Fruit fly (Drosophila melanogaster): ENCODE results near the gene CG43439.

CG43439 gene

dm6 chr3L:6998692-6999091 lies 14.3 kb upstream of the CG43439 start, which contains the start of gene Mp:
TSS of gene Mp (plus strand) at chr3L:6998843.
- TF ChIP-seq psq (optimal IDR thresholded peaks at IDR 0.05) (no peak), usp (GFP tag; optimal IDR thresholded peaks at IDR 0.05) (no peak), EcR (GFP tag; optimal IDR thresholded peaks at IDR 0.05) (no peak), CG8478 (optimal IDR thresholded peaks at IDR 0.05) (no peak), Dll (optimal IDR thresholded peaks at IDR 0.05) (no peak), pan (optimal IDR thresholded peaks at IDR 0.05) (no peak)

DNA sequence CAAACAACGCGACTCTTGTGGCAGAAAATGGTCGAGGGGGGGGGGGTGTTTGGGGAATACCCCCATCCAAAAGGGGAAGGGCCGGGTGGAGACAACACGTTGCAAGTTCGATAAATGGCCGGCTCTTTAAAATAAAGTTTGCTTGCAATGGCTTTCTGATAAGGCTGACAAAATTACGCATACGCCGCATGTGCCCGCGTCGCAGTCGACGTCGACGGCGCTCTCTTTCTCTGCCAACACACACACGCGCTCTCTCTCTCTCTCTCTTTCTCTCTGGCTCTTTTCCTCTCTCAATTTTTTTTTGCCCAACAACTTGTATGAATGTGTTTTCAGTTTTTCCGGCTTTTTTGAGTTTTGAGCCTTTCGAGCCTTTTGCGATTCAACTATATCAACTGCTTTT lies 13.0 kb upstream of the CG43439 start:
- no peak for TF ChIP-seq pan (optimal IDR thresholded peaks at IDR 0.05)
- TF ChIP-seq Dll (optimal IDR thresholded peaks at IDR 0.05): peak; percentile 73
- TF ChIP-seq usp (GFP tag; optimal IDR thresholded peaks at IDR 0.05): no peak

dm6 chr3L:6996907-6997306 lies 12.5 kb upstream of the CG43439 start:
- TF ChIP-seq EcR (GFP tag; optimal IDR thresholded peaks at IDR 0.05): no peak
- no peak for TF ChIP-seq pan (optimal IDR thresholded peaks at IDR 0.05)
- no peak for TF ChIP-seq psq (optimal IDR thresholded peaks at IDR 0.05)
- TF ChIP-seq Dll (optimal IDR thresholded peaks at IDR 0.05): no peak
- TF ChIP-seq usp (GFP tag; optimal IDR thresholded peaks at IDR 0.05): no peak
- TF ChIP-seq CG8478 (optimal IDR thresholded peaks at IDR 0.05): no peak

DNA sequence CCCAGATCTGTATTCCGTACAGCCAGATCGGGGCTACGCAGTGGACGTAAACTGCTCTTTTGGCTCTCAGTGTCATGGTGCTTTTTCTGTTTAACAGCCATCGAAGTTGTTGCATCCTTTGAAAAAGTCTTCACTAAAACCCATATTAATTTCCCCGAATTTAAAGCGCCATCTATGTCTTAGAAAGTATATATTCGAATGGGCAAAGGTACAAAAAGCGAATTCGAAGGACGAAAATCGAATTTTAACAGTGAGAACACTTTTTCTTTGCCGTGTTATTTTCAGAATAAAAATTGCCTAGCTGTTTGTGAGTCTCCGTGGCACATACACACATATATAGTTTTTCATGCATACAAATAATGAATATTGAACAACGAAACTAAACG lies 11.0 kb upstream of the CG43439 start:
- TF ChIP-seq Dll (optimal IDR thresholded peaks at IDR 0.05) (no peak), psq (optimal IDR thresholded peaks at IDR 0.05) (no peak)

- TF ChIP-seq Dll (optimal IDR thresholded peaks at IDR 0.05) (no peak), EcR (GFP tag; optimal IDR thresholded peaks at IDR 0.05) (no peak), usp (GFP tag; optimal IDR thresholded peaks at IDR 0.05) (no peak), CG8478 (optimal IDR thresholded peaks at IDR 0.05) (no peak), psq (optimal IDR thresholded peaks at IDR 0.05) (no peak), pan (optimal IDR thresholded peaks at IDR 0.05) (no peak)
These were observed 9.0 kb upstream of the CG43439 start for dm6 chr3L:6993350-6993749.

DNA sequence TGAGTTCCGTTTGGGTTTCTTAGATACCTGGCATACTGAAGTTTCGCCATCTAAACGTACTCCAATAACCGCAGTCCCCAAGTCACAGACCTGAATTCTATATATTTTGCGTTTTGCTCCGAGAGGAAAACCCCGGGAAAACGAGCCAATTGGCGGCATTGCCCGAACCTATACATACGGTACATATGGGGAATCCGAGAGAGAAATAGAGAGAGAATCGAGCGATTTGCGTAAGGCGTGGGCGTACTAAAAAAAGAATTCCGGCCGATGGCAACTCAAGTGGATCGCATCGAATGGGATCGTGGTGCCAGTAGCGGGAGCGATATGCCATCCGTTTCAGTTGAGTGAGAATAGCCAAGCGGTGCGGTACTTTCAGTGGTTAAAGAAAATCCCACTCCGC lies 5.9 kb upstream of the CG43439 start, which contains the start of gene bin:
bin (plus strand) TSS at position 335 of the 400 bp plus-strand sequence.
- TF ChIP-seq psq (optimal IDR thresholded peaks at IDR 0.05) (no peak), usp (GFP tag; optimal IDR thresholded peaks at IDR 0.05) (no peak), pan (optimal IDR thresholded peaks at IDR 0.05) (no peak), Dll (optimal IDR thresholded peaks at IDR 0.05) (no peak), EcR (GFP tag; optimal IDR thresholded peaks at IDR 0.05) (no peak), CG8478 (optimal IDR thresholded peaks at IDR 0.05) (no peak)

dm6 chr3L:6988942-6989569 lies 4.7 kb upstream of the CG43439 start:
- TF ChIP-seq usp (GFP tag; optimal IDR thresholded peaks at IDR 0.05) (no peak), Dll (optimal IDR thresholded peaks at IDR 0.05) (no peak), CG8478 (optimal IDR thresholded peaks at IDR 0.05) (no peak), psq (optimal IDR thresholded peaks at IDR 0.05) (no peak), EcR (GFP tag; optimal IDR thresholded peaks at IDR 0.05) (no peak), pan (optimal IDR thresholded peaks at IDR 0.05) (no peak)

DNA sequence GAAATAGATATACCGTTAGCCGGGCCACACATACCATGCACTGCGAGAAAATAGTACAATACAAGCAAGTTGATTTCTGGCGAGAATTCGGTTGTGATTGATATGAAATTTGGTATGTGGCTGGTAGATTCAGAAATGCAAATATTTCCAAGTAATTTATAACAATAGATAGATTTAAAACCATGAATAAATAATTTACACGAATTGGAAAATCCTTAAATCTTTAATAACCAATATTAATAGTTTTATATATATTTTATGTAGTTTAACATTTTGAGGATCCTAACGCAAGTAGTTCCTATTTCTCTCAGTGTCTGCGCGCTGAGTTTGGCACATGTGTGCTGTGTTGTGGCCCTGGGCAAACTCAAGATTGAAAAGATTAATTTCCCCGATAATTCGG lies 2.6 kb downstream of the CG43439 start:
- TF ChIP-seq CG8478 (optimal IDR thresholded peaks at IDR 0.05) (no peak), psq (optimal IDR thresholded peaks at IDR 0.05) (no peak), usp (GFP tag; optimal IDR thresholded peaks at IDR 0.05) (no peak), EcR (GFP tag; optimal IDR thresholded peaks at IDR 0.05) (no peak), Dll (optimal IDR thresholded peaks at IDR 0.05) (no peak), pan (optimal IDR thresholded peaks at IDR 0.05) (no peak)

dm6 chr3L:6981109-6981741 lies 3.2 kb downstream of the CG43439 start:
- TF ChIP-seq usp (GFP tag; optimal IDR thresholded peaks at IDR 0.05) (no peak), EcR (GFP tag; optimal IDR thresholded peaks at IDR 0.05) (no peak), CG8478 (optimal IDR thresholded peaks at IDR 0.05) (no peak), psq (optimal IDR thresholded peaks at IDR 0.05) (no peak), Dll (optimal IDR thresholded peaks at IDR 0.05) (no peak), pan (optimal IDR thresholded peaks at IDR 0.05) (no peak)

- TF ChIP-seq Dll (optimal IDR thresholded peaks at IDR 0.05): no peak
- TF ChIP-seq pan (optimal IDR thresholded peaks at IDR 0.05): no peak
- no peak for TF ChIP-seq EcR (GFP tag; optimal IDR thresholded peaks at IDR 0.05)
- no peak for TF ChIP-seq psq (optimal IDR thresholded peaks at IDR 0.05)
- no peak for TF ChIP-seq usp (GFP tag; optimal IDR thresholded peaks at IDR 0.05)
These were observed 3.8 kb downstream of the CG43439 start for dm6 chr3L:6980553-6980952.

DNA sequence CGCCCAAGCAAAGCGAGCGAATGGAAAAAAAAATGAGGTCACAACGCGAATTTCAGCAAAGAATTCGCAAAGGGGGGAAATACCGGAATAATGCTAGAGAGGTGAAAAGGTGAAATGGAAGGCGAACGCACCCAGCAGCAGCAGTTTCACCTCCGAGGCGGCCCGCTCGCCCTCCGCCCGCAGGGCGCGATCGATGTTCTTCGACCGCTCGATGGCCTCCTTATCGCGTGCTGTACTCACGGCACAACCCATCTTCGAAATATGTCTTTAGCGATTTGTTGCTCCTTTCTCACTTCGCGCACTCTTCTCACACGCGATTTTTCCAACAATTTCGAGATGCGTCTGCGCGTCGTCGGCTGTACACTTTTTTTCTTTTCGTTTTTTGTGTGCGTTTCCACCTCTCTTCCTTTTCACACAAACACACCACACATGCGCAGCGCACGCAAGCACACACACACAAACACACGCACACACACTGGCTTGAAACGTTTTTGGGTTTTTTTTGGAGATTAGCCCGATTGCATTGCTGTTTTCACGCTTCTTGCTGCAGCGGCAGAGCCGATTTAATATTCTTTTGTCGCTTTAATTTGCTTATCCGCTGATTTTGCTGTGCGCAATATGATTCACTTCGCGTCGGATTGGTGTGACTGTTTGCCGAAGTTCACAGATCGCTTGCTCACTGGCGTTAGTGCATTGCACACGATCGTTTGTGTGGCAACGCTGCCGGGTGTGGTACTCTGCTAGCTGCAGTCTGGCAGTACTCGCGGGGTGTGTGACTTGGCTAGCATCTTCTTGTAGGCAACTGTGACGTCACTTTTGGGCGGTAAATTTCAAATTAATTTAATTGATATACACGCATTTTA lies 4.8 kb downstream of the CG43439 start, which contains the start of gene Galphai:
Galphai (minus strand) TSS at position 658 of the 863 bp plus-strand sequence.
- no peak for TF ChIP-seq Dll (optimal IDR thresholded peaks at IDR 0.05)
- no peak for TF ChIP-seq psq (optimal IDR thresholded peaks at IDR 0.05)
- no peak for TF ChIP-seq EcR (GFP tag; optimal IDR thresholded peaks at IDR 0.05)

dm6 chr3L:6978757-6979386 lies 5.5 kb downstream of the CG43439 start:
- TF ChIP-seq Dll (optimal IDR thresholded peaks at IDR 0.05) (no peak), EcR (GFP tag; optimal IDR thresholded peaks at IDR 0.05) (no peak), CG8478 (optimal IDR thresholded peaks at IDR 0.05) (no peak), psq (optimal IDR thresholded peaks at IDR 0.05) (no peak), pan (optimal IDR thresholded peaks at IDR 0.05) (no peak), usp (GFP tag; optimal IDR thresholded peaks at IDR 0.05) (no peak)

Data from whole organism.